Worm (Caenorhabditis elegans) whole organism, late embryonic: ENCODE data around the gene F55G11.2.

Experiments
- C08G9.2 ChIP-seq: sonication (generic microtip); optimal IDR thresholded peaks from 2 replicates; lab custom pipeline; 2016; ENCODE audit warnings: mild to moderate bottlenecking, missing genetic modification characterization, moderate library complexity, missing compliant biosample characterization
- T23F11.4 ChIP-seq: fragments of 200-800 bp; sonication (Bioruptor generic); optimal IDR thresholded peaks from 2 replicates; lab custom pipeline; 2018; ENCODE audit warnings: mild to moderate bottlenecking, missing genetic modification characterization, missing compliant biosample characterization
- ama-1 ChIP-seq: fragments of 150-350 bp; optimal IDR thresholded peaks from 2 replicates; lab custom pipeline; 2014
- che-1 ChIP-seq: sonication (generic microtip); optimal IDR thresholded peaks from 2 replicates; lab custom pipeline; 2016; ENCODE audit warnings: mild to moderate bottlenecking, missing genetic modification characterization, missing compliant biosample characterization
- gmeb-2 ChIP-seq: sonication (generic microtip); optimal IDR thresholded peaks from 2 replicates; lab custom pipeline; 2016; ENCODE audit warnings: missing genetic modification characterization, inconsistent platforms, missing compliant biosample characterization
- lin-11 ChIP-seq: fragments of 200-800 bp; sonication (Bioruptor generic); optimal IDR thresholded peaks from 2 replicates; lab custom pipeline; 2018; ENCODE audit warnings: mild to moderate bottlenecking, missing genetic modification characterization, missing compliant biosample characterization
- npax-4 ChIP-seq: sonication (generic microtip); optimal IDR thresholded peaks from 2 replicates; lab custom pipeline; 2016; ENCODE audit warnings: missing genetic modification characterization, missing compliant biosample characterization
- pqm-1 ChIP-seq: sonication (generic microtip); optimal IDR thresholded peaks from 2 replicates; lab custom pipeline; 2016; ENCODE audit warnings: missing genetic modification characterization, missing compliant biosample characterization

ce11 chrIV:12957730-12958129 is 11.4 kb downstream of the F55G11.2 start, which contains the start of gene F55G11.6:
- TF ChIP-seq ama-1 (no peak), npax-4 (tag; lab: Kevin White, UChicago) (no peak), che-1 (tag; lab: Kevin White, UChicago) (no peak), pqm-1 (tag; lab: Kevin White, UChicago) (no peak), C08G9.2 (tag; lab: Kevin White, UChicago) (no peak), lin-11 (tag; lab: Kevin White, UChicago) (no peak), T23F11.4 (GFP tag; lab: Kevin White, UChicago) (no peak), gmeb-2 (tag; lab: Kevin White, UChicago) (no peak)
